Worm (Caenorhabditis elegans) whole organism, L4 larva: ENCODE data around the gene Y11D7A.5.

Experiments
- snpc-4 ChIP-seq: fragments of 150-350 bp; optimal IDR thresholded peaks from 2 replicates; lab custom pipeline; 2014; ENCODE audit warnings: missing biosample characterization, missing genetic modification characterization
- unc-39 ChIP-seq: sonication (generic microtip); optimal IDR thresholded peaks from 2 replicates; lab custom pipeline; 2017; ENCODE audit warnings: missing biosample characterization, missing genetic modification characterization

ce11 chrIV:9256865-9257264 is 11.5 kb upstream of the Y11D7A.5 start:
- TF ChIP-seq snpc-4 (tag; lab: Kevin White, UChicago) (no peak), unc-39 (tag; lab: Kevin White, UChicago) (no peak)
